Worm (Caenorhabditis elegans): ENCODE data around the gene rif-1.1.

rif-1.1 gene

ce11 chrIV:17413343-17413742 is 47.7 kb downstream of the rif-1.1 start:
- TF ChIP-seq tab-1 (GFP tag; IDR thresholded peaks at IDR 0.05) (no peak), ztf-29 (GFP tag; IDR thresholded peaks at IDR 0.05) (no peak), flt-1 (GFP tag; IDR thresholded peaks at IDR 0.05) (no peak), ref-1 (GFP tag; conservative IDR thresholded peaks at IDR 0.05) (no peak), cog-1 (tag; optimal IDR thresholded peaks at IDR 0.05) (no peak), T22C8.4 (GFP tag; IDR thresholded peaks at IDR 0.05) (no peak), med-1 (GFP tag; optimal IDR thresholded peaks at IDR 0.05; ENCODE audit: insufficient read depth) (no peak), klf-2 (GFP tag; conservative IDR thresholded peaks at IDR 0.05) (no peak)

Measured in whole organism, midembryonic.